Worm (Caenorhabditis elegans): ENCODE data around the gene srh-30.

- TF ChIP-seq dmd-4 (tag; optimal IDR thresholded peaks at IDR 0.05; ENCODE audit: borderline replicate concordance) = no peak
- TF ChIP-seq sox-4 (tag; optimal IDR thresholded peaks at IDR 0.05) = no peak
- TF ChIP-seq ttx-3 (tag; optimal IDR thresholded peaks at IDR 0.05) = no peak
- TF ChIP-seq lin-11 (tag; optimal IDR thresholded peaks at IDR 0.05) = no peak
- TF ChIP-seq dve-1 (tag; optimal IDR thresholded peaks at IDR 0.05) = no peak
- no peak for TF ChIP-seq F13H6.1 (tag; optimal IDR thresholded peaks at IDR 0.05)
- no peak for TF ChIP-seq ceh-19 (GFP tag; optimal IDR thresholded peaks at IDR 0.05)
These were observed 19.9 kb downstream of the srh-30 start for ce11 chrV:6751493-6752100.

Measured in whole organism, late embryonic.